Worm (Caenorhabditis elegans) whole organism, early embryonic: ENCODE results near the gene tbc-7.

Experiments
- ama-1 ChIP-seq: fragments of 150-350 bp; optimal IDR thresholded peaks from 2 replicates; lab custom pipeline; 2014
- ceh-13 ChIP-seq: fragments of 200-800 bp; sonication (Bioruptor generic); optimal IDR thresholded peaks from 2 replicates; lab custom pipeline; 2018; ENCODE audit warnings: mild to moderate bottlenecking, missing genetic modification characterization, missing compliant biosample characterization
- ets-7 ChIP-seq: sonication (generic microtip); optimal IDR thresholded peaks from 2 replicates; lab custom pipeline; 2016; ENCODE audit warnings: missing genotype, missing genetic modification characterization, missing compliant biosample characterization
- flt-1 ChIP-seq: fragments of 200-800 bp; sonication (Bioruptor generic); IDR thresholded peaks from 2 replicates; pipeline ENCODE4 v1.3.6; 2022; ENCODE audit warnings: missing genetic modification characterization, missing compliant biosample characterization
- hmg-4 ChIP-seq: fragments of 200-800 bp; sonication (Bioruptor generic); optimal IDR thresholded peaks from 2 replicates; lab custom pipeline; 2018; ENCODE audit warnings: mild to moderate bottlenecking, missing genetic modification characterization, missing compliant biosample characterization
- hnd-1 ChIP-seq: sonication (generic microtip); optimal IDR thresholded peaks from 2 replicates; lab custom pipeline; 2016; ENCODE audit warnings: missing genetic modification characterization, missing compliant biosample characterization
- pes-1 ChIP-seq: fragments of 200-800 bp; sonication (Bioruptor generic); IDR thresholded peaks from 2 replicates; pipeline ENCODE4 v1.3.6; 2022; ENCODE audit warnings: missing genetic modification reagents, missing genetic modification characterization, missing compliant biosample characterization
- tbx-11 ChIP-seq: fragments of 200-800 bp; sonication (Bioruptor generic); IDR thresholded peaks from 2 replicates; pipeline ENCODE4 v1.3.6; 2022; ENCODE audit warnings: missing genetic modification characterization, missing compliant biosample characterization
- tbx-37 ChIP-seq: fragments of 200-800 bp; sonication (Bioruptor generic); conservative IDR thresholded peaks from 2 replicates; pipeline ENCODE4 v1.3.6; 2022; ENCODE audit warnings: missing genetic modification reagents, missing genetic modification characterization, missing compliant biosample characterization

DNA sequence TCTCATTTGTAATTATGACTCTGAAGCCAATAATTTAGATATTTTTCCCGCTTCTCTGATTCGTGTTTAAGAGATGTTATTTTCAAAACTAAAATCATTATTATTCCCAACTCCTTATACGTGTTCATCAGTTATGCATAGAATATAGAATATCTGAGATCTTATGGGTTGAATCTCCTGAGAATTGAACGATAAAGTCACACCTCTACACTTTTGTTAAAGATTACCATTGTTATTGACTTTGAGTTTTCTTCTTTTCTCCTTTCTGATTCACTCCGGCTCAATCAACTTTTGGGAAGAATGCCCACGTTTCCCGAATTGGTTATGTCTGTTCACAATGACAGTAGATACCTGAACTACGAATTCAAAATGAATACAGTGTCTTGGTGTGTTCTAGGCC lies 45.8 kb downstream of the tbc-7 start, which contains the start of gene sru-48:
- TF ChIP-seq tbx-11 (GFP tag; lab: Robert Waterston, UW) = no peak
- no peak for TF ChIP-seq ama-1
- TF ChIP-seq ceh-13 (GFP tag; lab: Kevin White, UChicago) = no peak
- TF ChIP-seq tbx-37 (GFP tag; lab: Robert Waterston, UW) = no peak
- no peak for TF ChIP-seq hnd-1 (tag; lab: Kevin White, UChicago)
- TF ChIP-seq ets-7 (tag; lab: Kevin White, UChicago) = no peak
- no peak for TF ChIP-seq flt-1 (GFP tag; lab: Robert Waterston, UW)
- no peak for TF ChIP-seq hmg-4 (GFP tag; lab: Kevin White, UChicago)
- TF ChIP-seq pes-1 (GFP tag; lab: Robert Waterston, UW) = no peak
